Worm (Caenorhabditis elegans) whole organism, L4/young adult: Measurements from ENCODE around the gene ints-2.
"Not testable (repeated sequence)": the region's sequence is repeated elsewhere in the genome, so short reads cannot be mapped to it uniquely, and the experiment has no call there.

Experiments
- W03F9.2 ChIP-seq: fragments of 150-350 bp; optimal IDR thresholded peaks from 2 replicates; lab custom pipeline; 2014; ENCODE audit warnings: missing biosample characterization, missing genetic modification characterization
- dao-5 ChIP-seq: sonication (generic microtip); optimal IDR thresholded peaks from 2 replicates; lab custom pipeline; 2016; ENCODE audit warnings: missing genotype, missing genetic modification characterization, moderate library complexity, missing compliant biosample characterization
- him-1 ChIP-seq: sonication (generic microtip); optimal IDR thresholded peaks from 2 replicates; lab custom pipeline; 2016; ENCODE audit warnings: missing genotype, missing genetic modification reagents, missing genetic modification characterization, missing compliant biosample characterization

Gene ints-2

ce11 chrV:14193451-14193850, 8.0 kb downstream of the ints-2 start, which contains the start of gene atfs-1:
atfs-1 (plus strand) TSS chrV:14193663.
- TF ChIP-seq W03F9.2 (peak; percentile 14), dao-5 (tag; lab: Kevin White, UChicago) (no peak), him-1 (tag; lab: Kevin White, UChicago) (peak; percentile 33)

- TF ChIP-seq dao-5 (tag; lab: Kevin White, UChicago) (no peak), him-1 (tag; lab: Kevin White, UChicago) (no peak), W03F9.2 (no peak)
These were observed 9.0 kb downstream of the ints-2 start for ce11 chrV:14194514-14194913.

ce11 chrV:14197651-14198050, 12.2 kb downstream of the ints-2 start:
- no peak for TF ChIP-seq him-1 (tag; lab: Kevin White, UChicago)
- no peak for TF ChIP-seq dao-5 (tag; lab: Kevin White, UChicago)
- no peak for TF ChIP-seq W03F9.2

- peak; percentile 76 for TF ChIP-seq W03F9.2
- TF ChIP-seq him-1 (tag; lab: Kevin White, UChicago): peak; percentile 84
- TF ChIP-seq dao-5 (tag; lab: Kevin White, UChicago): no peak
These were observed 14.6 kb downstream of the ints-2 start for ce11 chrV:14200086-14200485.

- TF ChIP-seq him-1 (tag; lab: Kevin White, UChicago); W03F9.2; dao-5 (tag; lab: Kevin White, UChicago): not testable (repeated sequence)
These were observed 19.7 kb downstream of the ints-2 start, which contains the start of gene T16A9.3 for ce11 chrV:14205214-14205613. T16A9.3 (plus strand) TSS chrV:14205514.

- no peak for TF ChIP-seq dao-5 (tag; lab: Kevin White, UChicago)
- TF ChIP-seq W03F9.2: no peak
- TF ChIP-seq him-1 (tag; lab: Kevin White, UChicago): no peak
These were observed 25.3 kb downstream of the ints-2 start, which contains the start of gene str-230 for ce11 chrV:14210743-14211142. str-230 (minus strand) TSS chrV:14210843.

- no peak for TF ChIP-seq W03F9.2
- no peak for TF ChIP-seq him-1 (tag; lab: Kevin White, UChicago)
These were observed 27.3 kb downstream of the ints-2 start for ce11 chrV:14212813-14213212.

ce11 chrV:14215106-14215505, 29.6 kb downstream of the ints-2 start, which contains the start of gene T16A9.5:
T16A9.5 (minus strand) TSS chrV:14215206.
- TF ChIP-seq W03F9.2 (no peak), him-1 (tag; lab: Kevin White, UChicago) (no peak), dao-5 (tag; lab: Kevin White, UChicago) (no peak)

ce11 chrV:14223141-14223540, 37.7 kb downstream of the ints-2 start:
- TF ChIP-seq W03F9.2 (no peak), dao-5 (tag; lab: Kevin White, UChicago) (no peak), him-1 (tag; lab: Kevin White, UChicago) (no peak)

- no peak for TF ChIP-seq him-1 (tag; lab: Kevin White, UChicago)
- no peak for TF ChIP-seq dao-5 (tag; lab: Kevin White, UChicago)
- no peak for TF ChIP-seq W03F9.2
These were observed 40.9 kb downstream of the ints-2 start, which contains the start of gene nep-21 for ce11 chrV:14226373-14226772. nep-21 (minus strand) TSS chrV:14226473.

ce11 chrV:14230788-14231583, 45.5 kb downstream of the ints-2 start:
- TF ChIP-seq him-1 (tag; lab: Kevin White, UChicago) (no peak), dao-5 (tag; lab: Kevin White, UChicago) (no peak), W03F9.2 (no peak)

- TF ChIP-seq dao-5 (tag; lab: Kevin White, UChicago) (no peak), him-1 (tag; lab: Kevin White, UChicago) (no peak), W03F9.2 (no peak)
These were observed 46.2 kb downstream of the ints-2 start for ce11 chrV:14231656-14232055.

- TF ChIP-seq dao-5 (tag; lab: Kevin White, UChicago) (no peak), W03F9.2 (no peak), him-1 (tag; lab: Kevin White, UChicago) (no peak)
These were observed 50.5 kb downstream of the ints-2 start, which contains the start of gene ent-3 for ce11 chrV:14235942-14236341. ent-3 (minus strand) TSS chrV:14236042.

- no peak for TF ChIP-seq him-1 (tag; lab: Kevin White, UChicago)
- TF ChIP-seq W03F9.2: no peak
- TF ChIP-seq dao-5 (tag; lab: Kevin White, UChicago): no peak
These were observed 55.3 kb downstream of the ints-2 start, which contains the start of gene K02E11.10 for ce11 chrV:14240694-14241201. K02E11.10 (minus strand) TSS chrV:14241151.
